Worm (Caenorhabditis elegans): ENCODE data around the gene sgn-1.

sgn-1 gene

ce11 chrII:8787376-8787775 lies 3.9 kb upstream of the sgn-1 start (continued):
- peak; percentile 97 for TF ChIP-seq nhr-90 (tag; optimal IDR thresholded peaks at IDR 0.05; ENCODE audit: poor library complexity)
- TF ChIP-seq zag-1 (tag; optimal IDR thresholded peaks at IDR 0.05) = peak; percentile 5
- TF ChIP-seq elt-3 (tag; optimal IDR thresholded peaks at IDR 0.05) = peak in 3 of 6 experiments; percentile 83 to 94 (median 86)
- no peak for TF ChIP-seq efl-3 (GFP tag; optimal IDR thresholded peaks at IDR 0.05)
- peak; percentile 91 for TF ChIP-seq mab-9 (GFP tag; IDR thresholded peaks at IDR 0.05)
- TF ChIP-seq aha-1 (tag; optimal IDR thresholded peaks at IDR 0.05) = peak; percentile 7
- TF ChIP-seq lin-13 (GFP tag; optimal IDR thresholded peaks at IDR 0.05) = peak; percentile 94
- TF ChIP-seq jun-1 (tag; optimal IDR thresholded peaks at IDR 0.05) = peak; percentile 96
- TF ChIP-seq nhr-20 (tag; optimal IDR thresholded peaks at IDR 0.05) = peak; percentile 99
- TF ChIP-seq C34B4.2 (tag; optimal IDR thresholded peaks at IDR 0.05) = no peak
- TF ChIP-seq blmp-1 (tag; optimal IDR thresholded peaks at IDR 0.05) = peak; percentile 86
- peak in 1 of 2 experiments; percentile 88 for TF ChIP-seq ztf-11 (tag; optimal IDR thresholded peaks at IDR 0.05)
- TF ChIP-seq nhr-84 (tag; optimal IDR thresholded peaks at IDR 0.05) = no peak
- peak; percentile 82 for TF ChIP-seq elt-2 (tag; optimal IDR thresholded peaks at IDR 0.05)
- TF ChIP-seq nhr-85 (tag) = peak; percentile 99
- no peak for TF ChIP-seq unc-62 (GFP tag; optimal IDR thresholded peaks at IDR 0.05)
- TF ChIP-seq fkh-4 (tag; optimal IDR thresholded peaks at IDR 0.05; ENCODE audit: borderline replicate concordance) = peak; percentile 82
- TF ChIP-seq pqm-1 (tag; optimal IDR thresholded peaks at IDR 0.05) = no peak
- TF ChIP-seq nhr-11 (tag; optimal IDR thresholded peaks at IDR 0.05) = peak; percentile 94
- TF ChIP-seq ceh-88 (GFP tag; IDR thresholded peaks at IDR 0.05) = peak; percentile 92
- TF ChIP-seq tbx-2 (tag; optimal IDR thresholded peaks at IDR 0.05) = peak; percentile 98
- TF ChIP-seq zip-4 (GFP tag; optimal IDR thresholded peaks at IDR 0.05) = peak; percentile 84
- TF ChIP-seq lin-15B (tag; optimal IDR thresholded peaks at IDR 0.05) = peak; percentile 23
- TF ChIP-seq nhr-77 (tag; optimal IDR thresholded peaks at IDR 0.05) = peak; percentile 83
- peak; percentile 66 for TF ChIP-seq mef-2 (tag; optimal IDR thresholded peaks at IDR 0.05)
- TF ChIP-seq ces-1 (GFP tag; optimal IDR thresholded peaks at IDR 0.05) = no peak
- TF ChIP-seq lin-14 (GFP tag; optimal IDR thresholded peaks at IDR 0.05) = peak; percentile 98
- TF ChIP-seq tlp-1 (tag; optimal IDR thresholded peaks at IDR 0.05) = no peak
- peak; percentile 97 for TF ChIP-seq unc-86 (tag; optimal IDR thresholded peaks at IDR 0.05)
- TF ChIP-seq lin-39 (tag; optimal IDR thresholded peaks at IDR 0.05) = peak; percentile 87
- peak; percentile 78 for TF ChIP-seq C04F5.9 (tag; optimal IDR thresholded peaks at IDR 0.05)
- peak; percentile 99 for TF ChIP-seq nhr-71 (tag; optimal IDR thresholded peaks at IDR 0.05)
- TF ChIP-seq nhr-19 (GFP tag; conservative IDR thresholded peaks at IDR 0.05) = peak; percentile 96
- TF ChIP-seq isw-1 (GFP tag; IDR thresholded peaks at IDR 0.05) = peak; percentile 92
- no peak for TF ChIP-seq ceh-90 (tag; optimal IDR thresholded peaks at IDR 0.05)
- peak; percentile 96 for TF ChIP-seq ama-1 (optimal IDR thresholded peaks at IDR 0.05)
- TF ChIP-seq fkh-8 (tag; optimal IDR thresholded peaks at IDR 0.05) = peak; percentile 99
- peak; percentile 93 for TF ChIP-seq C16A3.4 (tag; optimal IDR thresholded peaks at IDR 0.05)

ce11 chrII:8785875-8786274 lies 2.4 kb upstream of the sgn-1 start:
- TF ChIP-seq unc-30 (tag; optimal IDR thresholded peaks at IDR 0.05) (no peak), dsc-1 (tag; optimal IDR thresholded peaks at IDR 0.05) (peak; percentile 17), nhr-71 (tag; optimal IDR thresholded peaks at IDR 0.05) (peak; percentile 10), nhr-84 (tag; optimal IDR thresholded peaks at IDR 0.05) (no peak), snu-23 (GFP tag; optimal IDR thresholded peaks at IDR 0.05) (peak; percentile 3), lin-13 (GFP tag; optimal IDR thresholded peaks at IDR 0.05) (no peak), zag-1 (tag; optimal IDR thresholded peaks at IDR 0.05) (no peak), ceh-82 (tag; optimal IDR thresholded peaks at IDR 0.05) (peak in 2 of 3 experiments; percentile 4 to 54), lin-15B (tag; optimal IDR thresholded peaks at IDR 0.05) (no peak), fkh-8 (tag; optimal IDR thresholded peaks at IDR 0.05) (peak; percentile 15), fos-1 (tag; optimal IDR thresholded peaks at IDR 0.05) (no peak), lin-14 (GFP tag; optimal IDR thresholded peaks at IDR 0.05) (peak; percentile 65), lin-39 (tag; optimal IDR thresholded peaks at IDR 0.05) (no peak), swsn-7 (tag; optimal IDR thresholded peaks at IDR 0.05) (peak; percentile 19), lsy-2 (tag; optimal IDR thresholded peaks at IDR 0.05) (peak in 1 of 2 experiments; percentile 13), mdl-1 (tag; optimal IDR thresholded peaks at IDR 0.05) (no peak)

All from whole organism, L1 larva.